1 fruit fly cellular context compared by ENCODE assay signal in the genomic region with DNA sequence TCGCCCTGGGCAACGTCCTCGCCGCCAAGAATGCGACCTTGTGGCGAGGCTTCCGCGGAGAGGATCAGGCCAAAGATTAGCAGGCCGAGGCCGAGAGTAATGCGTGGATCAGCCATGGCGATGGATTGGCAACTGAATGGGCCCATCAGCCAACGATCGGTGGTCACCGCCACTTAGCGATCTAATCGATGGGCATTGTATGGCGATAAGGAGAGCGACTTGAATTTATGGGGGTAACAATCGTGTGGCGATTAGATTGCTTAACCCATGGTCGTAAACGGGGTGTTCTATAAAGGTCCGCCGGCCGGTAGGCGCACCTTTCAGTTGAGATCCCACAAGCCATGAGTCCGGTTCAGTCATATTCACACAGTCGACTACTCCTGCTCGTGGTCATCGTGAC.
TF ChIP-seq lines count a peak whose summit lies in the region.

Gene CG9673, minus strand, starts transcription at position 138 of the 400 bp plus-strand sequence.
Gene CG4653, plus strand, starts transcription at position 335 of the 400 bp plus-strand sequence.

TF ChIP-seq in whole organism, embryonic, 481 proteins besides CTCF, POLR2A, EP300 and RAD21 (continued from another document):
- TF ChIP-seq CG8924 (tag; optimal IDR thresholded peaks at IDR 0.05; lab: Kevin White, UChicago), result no peak
- no peak for TF ChIP-seq CG14441 (GFP tag; IDR thresholded peaks at IDR 0.05; lab: Robert Waterston, UW)
TF ChIP-seq in whole organism, embryonic: peak in this region for 9.
